Worm (Caenorhabditis elegans): ENCODE data around the gene nlp-7.
"Not testable (repeated sequence)": the region's sequence is repeated elsewhere in the genome, so short reads cannot be mapped to it uniquely, and the experiment has no call there.

The nlp-7 gene

DNA sequence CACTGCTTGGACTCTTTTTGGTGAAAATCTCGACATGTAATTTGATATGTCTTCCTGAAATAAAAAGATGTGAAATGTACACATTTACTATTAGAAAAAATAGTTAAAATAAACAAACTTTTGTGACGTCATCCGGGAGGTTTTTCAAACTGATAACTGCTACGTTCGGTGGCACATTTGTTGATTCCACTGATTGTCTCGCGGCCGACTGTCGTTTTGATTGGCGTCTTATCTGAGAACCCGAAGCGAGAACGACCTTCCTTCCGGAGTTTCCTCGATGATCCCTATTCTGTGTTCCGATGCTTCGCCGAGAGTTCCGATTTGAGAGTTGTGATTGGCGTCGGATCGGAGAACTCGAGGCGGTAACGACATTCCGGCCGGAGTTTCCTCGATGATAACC is 11.2 kb downstream of the nlp-7 start:
- TF ChIP-seq fkh-2 (tag; optimal IDR thresholded peaks at IDR 0.05) = no peak
- peak; percentile 82 for TF ChIP-seq elt-2 (tag; optimal IDR thresholded peaks at IDR 0.05)
- TF ChIP-seq nhr-76 (tag; optimal IDR thresholded peaks at IDR 0.05) = no peak
- peak; percentile 27 for TF ChIP-seq pqm-1 (tag; optimal IDR thresholded peaks at IDR 0.05)
- no peak for TF ChIP-seq ZK546.5 (tag; optimal IDR thresholded peaks at IDR 0.05)
- no peak for TF ChIP-seq elt-3 (tag; optimal IDR thresholded peaks at IDR 0.05)
- no peak for TF ChIP-seq egl-27 (tag; optimal IDR thresholded peaks at IDR 0.05)
- no peak for TF ChIP-seq tbx-2 (tag; optimal IDR thresholded peaks at IDR 0.05)
- TF ChIP-seq nhr-25 (tag; optimal IDR thresholded peaks at IDR 0.05) = no peak

DNA sequence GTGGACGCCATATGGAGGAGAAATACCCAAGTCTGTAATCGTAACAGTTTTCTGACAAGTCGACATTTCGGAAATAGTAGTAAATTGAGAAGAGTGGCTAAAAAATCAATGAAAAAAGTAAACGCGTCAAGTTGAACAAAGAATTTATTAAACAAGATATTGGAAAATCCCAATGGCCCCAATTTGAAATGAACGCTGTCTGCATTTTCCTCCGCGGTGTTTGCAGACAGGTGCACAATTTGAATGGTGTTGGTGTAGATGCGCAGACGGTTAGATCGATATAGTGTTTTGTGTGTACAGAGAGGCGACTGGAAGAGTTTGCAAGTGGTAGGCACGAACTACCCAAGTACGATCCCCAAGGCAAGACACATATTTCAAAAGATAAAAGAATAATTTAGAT is 12.0 kb downstream of the nlp-7 start, which contains the start of the genes H35N09.2 and H35N09.1:
Gene H35N09.2 (minus strand): TSS at position 54 of the 400 bp plus-strand sequence.
Gene H35N09.1 (plus strand): TSS at position 335 of the 400 bp plus-strand sequence.
- TF ChIP-seq ceh-28 (tag; optimal IDR thresholded peaks at IDR 0.05) (peak; percentile 3), lsy-12 (tag; optimal IDR thresholded peaks at IDR 0.05) (no peak), aly-2 (tag; optimal IDR thresholded peaks at IDR 0.05) (no peak), nhr-25 (tag; optimal IDR thresholded peaks at IDR 0.05) (peak; percentile 15), nhr-12 (tag; optimal IDR thresholded peaks at IDR 0.05) (no peak), nfya-1 (tag; optimal IDR thresholded peaks at IDR 0.05; ENCODE audit: insufficient read depth) (peak; percentile 47), elt-2 (tag; optimal IDR thresholded peaks at IDR 0.05) (peak; percentile 34), hmg-11 (tag; optimal IDR thresholded peaks at IDR 0.05) (peak; percentile 45), ceh-16 (tag; optimal IDR thresholded peaks at IDR 0.05) (no peak), mml-1 (tag; optimal IDR thresholded peaks at IDR 0.05) (no peak), pha-4 (tag; optimal IDR thresholded peaks at IDR 0.05) (peak; percentile 89), unc-62 (GFP tag; optimal IDR thresholded peaks at IDR 0.05) (no peak), nhr-23 (tag; optimal IDR thresholded peaks at IDR 0.05) (peak; percentile 68), lin-39 (tag; optimal IDR thresholded peaks at IDR 0.05) (peak; percentile 36), mdl-1 (tag; optimal IDR thresholded peaks at IDR 0.05) (no peak), lin-15B (tag; optimal IDR thresholded peaks at IDR 0.05) (no peak), ztf-11 (tag; optimal IDR thresholded peaks at IDR 0.05) (no peak)

DNA sequence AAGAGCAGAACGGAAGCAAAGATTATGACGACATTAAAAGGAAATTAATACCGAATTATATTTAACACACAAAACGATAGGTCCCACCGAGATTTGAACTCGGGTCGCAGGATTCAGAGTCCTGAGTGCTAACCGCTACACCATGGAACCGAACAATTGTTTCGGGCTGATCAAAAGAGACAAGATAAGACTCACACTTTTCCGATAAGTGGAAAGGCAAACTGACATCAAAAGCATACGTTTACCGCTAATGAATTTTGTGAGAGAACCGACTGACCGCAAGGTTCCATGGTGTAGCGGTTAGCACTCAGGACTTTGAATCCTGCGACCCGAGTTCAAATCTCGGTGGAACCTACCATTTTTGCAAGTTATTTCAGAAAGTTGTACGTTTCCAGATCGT is 15.8 kb downstream of the nlp-7 start:
- TF ChIP-seq ZK546.5 (tag; optimal IDR thresholded peaks at IDR 0.05) (no peak), pqm-1 (tag; optimal IDR thresholded peaks at IDR 0.05) (peak; percentile 44), elt-2 (tag; optimal IDR thresholded peaks at IDR 0.05) (peak; percentile 47), R02D3.7 (tag; optimal IDR thresholded peaks at IDR 0.05) (no peak), nhr-77 (tag; optimal IDR thresholded peaks at IDR 0.05) (peak; percentile 39), nhr-23 (tag; optimal IDR thresholded peaks at IDR 0.05) (no peak), elt-1 (tag; optimal IDR thresholded peaks at IDR 0.05) (no peak), nhr-25 (tag; optimal IDR thresholded peaks at IDR 0.05) (peak; percentile 18), nfya-1 (tag; optimal IDR thresholded peaks at IDR 0.05; ENCODE audit: insufficient read depth) (peak; percentile 50), tbx-2 (tag; optimal IDR thresholded peaks at IDR 0.05) (no peak), nhr-43 (tag; optimal IDR thresholded peaks at IDR 0.05; ENCODE audit: poor library complexity, severe bottlenecking) (peak; percentile 65), elt-3 (tag; optimal IDR thresholded peaks at IDR 0.05) (peak in 1 of 3 experiments; percentile 37)

DNA sequence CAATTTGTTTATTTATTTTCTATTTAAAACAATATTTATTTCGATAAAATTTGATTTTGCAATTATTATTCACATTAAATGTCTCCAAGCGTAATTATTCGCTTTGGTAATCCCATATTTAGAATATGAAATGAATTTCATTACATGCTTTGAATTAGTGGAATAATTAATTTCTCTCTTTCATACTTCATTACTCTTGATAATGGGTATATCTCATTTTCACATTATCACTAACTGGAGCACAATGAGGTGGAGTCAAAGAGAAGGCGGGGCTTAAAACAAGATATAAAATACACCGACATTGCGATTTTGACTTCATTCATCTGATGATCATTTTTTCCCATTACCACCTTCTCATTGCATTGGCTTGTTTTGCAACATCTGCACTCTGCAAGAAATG is 17.6 kb downstream of the nlp-7 start, which contains the start of gene K01A12.4:
Gene K01A12.4 (plus strand): TSS at position 301 of the 400 bp plus-strand sequence.
- not testable (repeated sequence) for TF ChIP-seq egl-5, mml-1, ceh-9 (tag; optimal IDR thresholded peaks at IDR 0.05)

DNA sequence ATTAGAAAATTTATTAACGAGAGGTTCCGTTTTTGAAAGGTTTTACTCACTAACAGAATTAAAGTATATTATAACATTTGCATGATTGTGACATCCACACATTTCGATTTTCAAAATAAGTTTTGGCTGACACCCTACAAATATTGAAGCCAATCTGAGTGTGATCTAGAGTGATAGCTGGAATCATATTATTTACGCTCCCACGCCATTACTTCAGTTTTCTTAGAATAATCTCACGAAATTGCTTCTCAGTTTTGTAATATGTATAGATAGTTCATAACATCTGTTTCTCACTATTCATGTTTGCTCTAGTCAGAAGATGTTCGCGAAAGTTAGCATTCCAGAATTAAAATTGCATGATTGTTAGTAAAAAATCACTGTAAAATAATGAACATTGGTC is 19.3 kb downstream of the nlp-7 start:
- TF ChIP-seq fkh-10 (GFP tag; optimal IDR thresholded peaks at IDR 0.05) = no peak
- TF ChIP-seq mml-1 (tag; optimal IDR thresholded peaks at IDR 0.05) = no peak
- no peak for TF ChIP-seq daf-12 (tag; optimal IDR thresholded peaks at IDR 0.05)
- no peak for TF ChIP-seq eor-1 (tag; optimal IDR thresholded peaks at IDR 0.05)
- peak; percentile 63 for TF ChIP-seq nhr-11 (tag; optimal IDR thresholded peaks at IDR 0.05)
